Fruit fly (Drosophila melanogaster): Measurements from ENCODE around the gene Pi3K21B.
A peak's percentile ranks its signal among the peaks of the same experiment; 100 is the strongest.

The Pi3K21B gene

dm6 chr2L:309812-310431, 12.2 kb downstream of the Pi3K21B start:
- TF ChIP-seq Vsx2 (GFP tag; optimal IDR thresholded peaks at IDR 0.05; ENCODE audit: partially characterized antibody) (peak; percentile 14), foxo (GFP tag; optimal IDR thresholded peaks at IDR 0.05) (no peak), CrebA (GFP tag; optimal IDR thresholded peaks at IDR 0.05; ENCODE audit: borderline replicate concordance) (no peak), Dfd (GFP tag; optimal IDR thresholded peaks at IDR 0.05) (no peak), dmrt93B (GFP tag; optimal IDR thresholded peaks at IDR 0.05) (no peak)

DNA sequence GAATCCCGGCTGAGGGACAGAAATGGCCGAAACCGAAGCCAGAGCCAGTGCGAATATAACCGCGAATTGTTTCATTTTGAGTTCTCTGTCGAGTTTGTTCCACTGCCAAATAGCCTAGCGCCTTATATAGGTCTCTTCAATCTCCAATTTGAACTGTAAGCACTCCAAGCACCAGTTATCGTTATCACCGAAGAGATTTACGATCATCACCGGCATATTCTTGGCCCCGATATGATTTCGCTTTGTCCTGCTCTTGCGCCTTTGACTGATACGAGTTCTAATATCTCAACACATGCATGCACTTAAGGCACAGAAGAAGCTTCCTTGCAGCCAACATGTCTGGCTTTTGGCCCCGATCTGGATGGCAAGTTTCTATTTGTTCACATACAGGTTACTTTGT, 21.5 kb downstream of the Pi3K21B start, which contains the start of gene CG11912:
Gene CG11912, minus strand, starts transcription at position 101 of the 400 bp plus-strand sequence.
- TF ChIP-seq dsf (GFP tag; optimal IDR thresholded peaks at IDR 0.05; ENCODE audit: borderline replicate concordance), result no peak
- TF ChIP-seq fru (GFP tag; optimal IDR thresholded peaks at IDR 0.05), result no peak
- no peak for TF ChIP-seq Rel (GFP tag; optimal IDR thresholded peaks at IDR 0.05)
- TF ChIP-seq Rel (tag; optimal IDR thresholded peaks at IDR 0.05), result peak; percentile 85
- TF ChIP-seq OdsH (GFP tag; optimal IDR thresholded peaks at IDR 0.05), result no peak
- no peak for TF ChIP-seq ey (GFP tag; optimal IDR thresholded peaks at IDR 0.05)

dm6 chr2L:319745-320144, 22.1 kb downstream of the Pi3K21B start:
- TF ChIP-seq Rel (GFP tag; optimal IDR thresholded peaks at IDR 0.05) (no peak), Rel (tag; optimal IDR thresholded peaks at IDR 0.05) (no peak), Myc (optimal IDR thresholded peaks at IDR 0.05) (no peak), Vsx2 (GFP tag; optimal IDR thresholded peaks at IDR 0.05; ENCODE audit: partially characterized antibody) (no peak)

dm6 chr2L:321148-321547, 23.5 kb downstream of the Pi3K21B start, which contains the start of gene CG11911:
TSS of gene CG11911 (minus strand) at chr2L:321248.
- no peak for TF ChIP-seq HLH106 (tag; optimal IDR thresholded peaks at IDR 0.05)
- TF ChIP-seq Rel (GFP tag; optimal IDR thresholded peaks at IDR 0.05), result no peak
- no peak for TF ChIP-seq Rel (tag; optimal IDR thresholded peaks at IDR 0.05)
- TF ChIP-seq brk (GFP tag; optimal IDR thresholded peaks at IDR 0.05), result no peak

dm6 chr2L:321793-322192, 24.1 kb downstream of the Pi3K21B start, which contains the start of gene CG33127:
TSS of gene CG33127 (plus strand) at chr2L:322101.
- TF ChIP-seq Sp1 (GFP tag; optimal IDR thresholded peaks at IDR 0.05), result no peak
- TF ChIP-seq HLH106 (tag; optimal IDR thresholded peaks at IDR 0.05), result no peak
- TF ChIP-seq Hnf4 (GFP tag; optimal IDR thresholded peaks at IDR 0.05), result no peak
- TF ChIP-seq Vsx2 (GFP tag; optimal IDR thresholded peaks at IDR 0.05; ENCODE audit: partially characterized antibody), result no peak
- TF ChIP-seq brk (GFP tag; optimal IDR thresholded peaks at IDR 0.05), result no peak
- no peak for TF ChIP-seq br (GFP tag; optimal IDR thresholded peaks at IDR 0.05)
- no peak for TF ChIP-seq Myc (optimal IDR thresholded peaks at IDR 0.05)
- TF ChIP-seq woc (GFP tag; optimal IDR thresholded peaks at IDR 0.05), result no peak
- no peak for TF ChIP-seq lola (GFP tag; optimal IDR thresholded peaks at IDR 0.05)

DNA sequence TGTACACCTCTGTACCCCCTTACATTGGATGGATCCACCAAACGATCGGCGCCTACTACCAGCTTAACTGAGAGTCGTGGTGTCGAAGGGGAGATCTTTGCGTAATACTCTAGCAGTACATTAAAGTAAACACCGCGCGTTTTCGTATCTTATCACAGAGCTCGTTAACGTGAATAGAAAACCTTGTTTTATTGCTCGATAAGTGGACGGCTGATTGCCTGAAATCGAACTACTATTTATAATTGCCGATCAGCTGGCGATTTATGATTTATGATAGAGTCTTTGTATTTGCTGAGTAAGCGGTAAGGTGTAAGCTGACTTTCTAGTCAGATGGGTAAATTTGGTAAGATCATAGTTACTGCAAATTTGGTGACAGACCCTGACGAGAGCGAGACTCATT, 25.2 kb downstream of the Pi3K21B start:
- TF ChIP-seq lola (GFP tag; optimal IDR thresholded peaks at IDR 0.05) (no peak), h (GFP tag; optimal IDR thresholded peaks at IDR 0.05) (no peak), sage (GFP tag; optimal IDR thresholded peaks at IDR 0.05) (no peak), Myc (optimal IDR thresholded peaks at IDR 0.05) (no peak), dsf (GFP tag; optimal IDR thresholded peaks at IDR 0.05; ENCODE audit: borderline replicate concordance) (no peak), pan (optimal IDR thresholded peaks at IDR 0.05) (no peak), jim (GFP tag; optimal IDR thresholded peaks at IDR 0.05) (no peak), dmrt93B (GFP tag; optimal IDR thresholded peaks at IDR 0.05) (no peak), Hr78 (GFP tag; optimal IDR thresholded peaks at IDR 0.05) (no peak), Hnf4 (GFP tag; optimal IDR thresholded peaks at IDR 0.05) (no peak)

- no peak for TF ChIP-seq CG9705 (GFP tag; optimal IDR thresholded peaks at IDR 0.05)
- TF ChIP-seq CG32264 (GFP tag; optimal IDR thresholded peaks at IDR 0.05), result no peak
These were observed 32.0 kb downstream of the Pi3K21B start, which contains the start of gene CG43755 for dm6 chr2L:329661-330060. TSS of gene CG43755 (minus strand) at chr2L:329761.

DNA sequence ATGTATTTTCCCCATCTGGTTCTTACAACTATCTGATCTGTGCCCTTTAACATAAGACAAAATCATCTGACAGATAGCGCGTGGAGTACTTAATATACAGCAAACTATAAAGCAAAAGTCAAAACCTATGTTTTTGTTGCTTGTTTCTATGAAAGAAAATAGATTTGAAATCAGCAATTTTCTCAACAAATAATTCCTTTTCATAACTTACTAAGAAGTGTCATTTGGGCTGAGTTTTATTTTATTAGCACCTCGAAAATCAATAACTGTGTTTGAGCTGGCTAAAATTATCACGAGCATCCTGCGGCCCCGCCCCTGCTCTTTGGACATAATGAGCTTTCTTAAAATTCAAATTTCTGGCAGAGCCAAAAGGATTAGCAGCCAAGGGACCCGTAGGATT, 34.6 kb downstream of the Pi3K21B start, which contains the start of gene CG31921:
Gene CG31921, minus strand, starts transcription at position 101 of the 400 bp plus-strand sequence.
- TF ChIP-seq dmrt93B (GFP tag; optimal IDR thresholded peaks at IDR 0.05) (no peak), Hnf4 (GFP tag; optimal IDR thresholded peaks at IDR 0.05) (no peak), sage (GFP tag; optimal IDR thresholded peaks at IDR 0.05) (no peak), br (GFP tag; optimal IDR thresholded peaks at IDR 0.05) (no peak), sv (GFP tag; optimal IDR thresholded peaks at IDR 0.05) (no peak), CrebA (GFP tag; optimal IDR thresholded peaks at IDR 0.05; ENCODE audit: borderline replicate concordance) (no peak), Vsx2 (GFP tag; optimal IDR thresholded peaks at IDR 0.05; ENCODE audit: partially characterized antibody) (no peak), lola (GFP tag; optimal IDR thresholded peaks at IDR 0.05) (no peak), Hr83 (GFP tag; optimal IDR thresholded peaks at IDR 0.05; ENCODE audit: poor library complexity, severe bottlenecking) (no peak), pan (optimal IDR thresholded peaks at IDR 0.05) (no peak), Myc (optimal IDR thresholded peaks at IDR 0.05) (no peak), tai (GFP tag; optimal IDR thresholded peaks at IDR 0.05) (no peak), N (GFP tag; optimal IDR thresholded peaks at IDR 0.05) (no peak), fru (GFP tag; optimal IDR thresholded peaks at IDR 0.05) (no peak), Rel (GFP tag; optimal IDR thresholded peaks at IDR 0.05) (no peak), Rel (tag; optimal IDR thresholded peaks at IDR 0.05) (no peak), foxo (GFP tag; optimal IDR thresholded peaks at IDR 0.05) (no peak)
